Worm (Caenorhabditis elegans) whole organism, L3 larva: ENCODE results near the gene F41C3.1.

Experiments used
- R02D3.7 ChIP-seq: fragments of 150-350 bp; optimal IDR thresholded peaks from 2 replicates; lab custom pipeline; 2014; ENCODE audit warnings: missing biosample characterization, missing genetic modification characterization
- ZK546.5 ChIP-seq: sonication (generic microtip); optimal IDR thresholded peaks from 2 replicates; lab custom pipeline; 2017; ENCODE audit warnings: missing biosample characterization, missing genetic modification characterization
- aly-2 ChIP-seq: fragments of 150-350 bp; optimal IDR thresholded peaks from 2 replicates; lab custom pipeline; 2014; ENCODE audit warnings: missing biosample characterization, missing genetic modification characterization
- ama-1 ChIP-seq: fragments of 150-350 bp; optimal IDR thresholded peaks from 2 replicates; lab custom pipeline; 2018
- ceh-16 ChIP-seq: sonication (generic microtip); optimal IDR thresholded peaks from 2 replicates; lab custom pipeline; 2017; ENCODE audit warnings: missing biosample characterization, missing genetic modification characterization
- ceh-28 ChIP-seq: fragments of 150-350 bp; optimal IDR thresholded peaks from 2 replicates; lab custom pipeline; 2014; ENCODE audit warnings: missing biosample characterization, missing genetic modification reagents, missing genetic modification characterization
- daf-12 ChIP-seq: fragments of 150-350 bp; optimal IDR thresholded peaks from 2 replicates; lab custom pipeline; 2014; ENCODE audit warnings: missing biosample characterization, missing genetic modification reagents, missing genetic modification characterization
- egl-27 ChIP-seq: sonication (generic microtip); optimal IDR thresholded peaks from 4 replicates; lab custom pipeline; 2017; ENCODE audit warnings: missing biosample characterization, missing genetic modification reagents, missing genetic modification characterization
- egl-5 ChIP-seq: fragments of 150-350 bp; optimal IDR thresholded peaks from 2 replicates; lab custom pipeline; 2017; ENCODE audit warnings: missing biosample characterization, missing genetic modification reagents, missing genetic modification characterization, inconsistent platforms
- elt-1 ChIP-seq: fragments of 150-350 bp; optimal IDR thresholded peaks from 2 replicates; lab custom pipeline; 2014; ENCODE audit warnings: missing biosample characterization, missing genetic modification characterization
- elt-2 ChIP-seq: sonication (generic microtip); optimal IDR thresholded peaks from 2 replicates; lab custom pipeline; 2016; ENCODE audit warnings: missing genetic modification reagents, mild to moderate bottlenecking, missing genetic modification characterization, missing compliant biosample characterization
- elt-3 ChIP-seq, 3 experiments: fragments of 150-350 bp in 1 of 3; sonication (generic microtip) in 2 of 3; optimal IDR thresholded peaks; 2 replicates in 2 of 3; 4 replicates in 1 of 3; lab custom pipeline; 2014 to 2017; ENCODE audit warnings: missing biosample characterization in 3 of 3, missing genetic modification characterization in 3 of 3
- eor-1 ChIP-seq, 2 experiments: fragments of 150-350 bp; optimal IDR thresholded peaks; 2 replicates each; lab custom pipeline; 2014 to 2018; ENCODE audit warnings: missing biosample characterization in 2 of 2, missing genetic modification characterization in 2 of 2
- fos-1 ChIP-seq: fragments of 150-350 bp; optimal IDR thresholded peaks from 2 replicates; lab custom pipeline; 2014; ENCODE audit warnings: missing biosample characterization, missing genetic modification characterization
- hmg-11 ChIP-seq: sonication (generic microtip); optimal IDR thresholded peaks from 2 replicates; lab custom pipeline; 2016; ENCODE audit warnings: missing genetic modification characterization, missing compliant biosample characterization
- jun-1 ChIP-seq: fragments of 150-350 bp; optimal IDR thresholded peaks from 2 replicates; lab custom pipeline; 2014; ENCODE audit warnings: missing biosample characterization, missing genetic modification reagents, missing genetic modification characterization
- lsy-12 ChIP-seq: sonication (generic microtip); optimal IDR thresholded peaks from 2 replicates; lab custom pipeline; 2016; ENCODE audit warnings: mild to moderate bottlenecking, missing genetic modification characterization, missing compliant biosample characterization
- mml-1 ChIP-seq: fragments of 150-350 bp; sonication (generic microtip); optimal IDR thresholded peaks from 3 replicates; lab custom pipeline; 2014; ENCODE audit warnings: missing biosample characterization, missing genetic modification characterization
- nfya-1 ChIP-seq: sonication (generic microtip); optimal IDR thresholded peaks from 2 replicates; lab custom pipeline; 2017; ENCODE audit warnings: missing genetic modification characterization, mild to moderate bottlenecking, missing compliant biosample characterization, antibody characterized with exemption, moderate library complexity; ENCODE audit not compliant: insufficient read depth
- nhr-23 ChIP-seq: fragments of 150-350 bp; optimal IDR thresholded peaks from 2 replicates; lab custom pipeline; 2014; ENCODE audit warnings: missing biosample characterization, missing genetic modification reagents, missing genetic modification characterization
- nhr-237 ChIP-seq: fragments of 150-350 bp; optimal IDR thresholded peaks from 2 replicates; lab custom pipeline; 2014; ENCODE audit warnings: missing biosample characterization, missing genetic modification characterization
- nhr-25 ChIP-seq: sonication (generic microtip); optimal IDR thresholded peaks from 2 replicates; lab custom pipeline; 2017; ENCODE audit warnings: missing biosample characterization, missing genetic modification characterization
- nhr-43 ChIP-seq: sonication (generic microtip); optimal IDR thresholded peaks from 2 replicates; lab custom pipeline; 2016; ENCODE audit warnings: mild to moderate bottlenecking, missing genetic modification characterization, missing compliant biosample characterization; ENCODE audit not compliant: poor library complexity, severe bottlenecking
- nhr-67 ChIP-seq: fragments of 150-350 bp; optimal IDR thresholded peaks from 2 replicates; lab custom pipeline; 2014; ENCODE audit warnings: missing biosample characterization, missing genetic modification characterization
- nhr-76 ChIP-seq: fragments of 150-350 bp; sonication (generic microtip); optimal IDR thresholded peaks from 5 replicates; lab custom pipeline; 2014; ENCODE audit warnings: missing biosample characterization, missing genetic modification characterization
- nhr-77 ChIP-seq: fragments of 150-350 bp; optimal IDR thresholded peaks from 2 replicates; lab custom pipeline; 2014; ENCODE audit warnings: missing biosample characterization, missing genetic modification characterization
- pqm-1 ChIP-seq: fragments of 150-350 bp; optimal IDR thresholded peaks from 2 replicates; lab custom pipeline; 2017; ENCODE audit warnings: missing biosample characterization, missing genetic modification characterization, inconsistent platforms
- skn-1 ChIP-seq: fragments of 150-350 bp; optimal IDR thresholded peaks from 2 replicates; lab custom pipeline; 2014; ENCODE audit warnings: missing biosample characterization, missing genetic modification characterization
- snpc-4 ChIP-seq: fragments of 150-350 bp; optimal IDR thresholded peaks from 2 replicates; lab custom pipeline; 2014; ENCODE audit warnings: missing biosample characterization, missing genetic modification characterization
- tbx-2 ChIP-seq: sonication (generic microtip); optimal IDR thresholded peaks from 2 replicates; lab custom pipeline; 2016; ENCODE audit warnings: mild to moderate bottlenecking, missing genetic modification characterization, missing compliant biosample characterization
- zag-1 ChIP-seq: fragments of 150-350 bp; optimal IDR thresholded peaks from 2 replicates; lab custom pipeline; 2014; ENCODE audit warnings: missing biosample characterization, missing genetic modification characterization

Gene F41C3.1

DNA sequence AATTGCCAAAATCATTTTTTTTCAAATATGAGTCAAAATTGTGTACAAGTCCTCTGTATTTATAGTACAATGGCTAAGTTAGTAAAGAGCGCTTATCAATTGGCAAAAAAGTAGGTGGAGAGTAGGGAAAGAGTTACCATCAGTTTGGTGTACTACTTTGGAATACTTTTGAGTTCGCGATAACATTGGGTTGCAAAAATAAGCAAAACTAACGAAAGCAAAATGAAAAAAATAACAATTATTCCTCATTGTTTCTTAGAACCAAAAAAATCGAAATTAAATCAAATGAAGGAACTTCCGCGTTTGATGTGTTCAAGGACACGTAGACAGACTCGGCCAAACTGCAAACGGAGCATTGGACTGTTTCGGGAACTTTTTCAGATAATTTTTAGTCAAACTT is 4.6 kb downstream of the F41C3.1 start, which contains the start of gene C27D9.2:
C27D9.2 (minus strand) TSS at position 101 of the 400 bp plus-strand sequence.
- TF ChIP-seq ZK546.5 (tag; lab: Kevin White, UChicago) (no peak), hmg-11 (no peak), nhr-23 (tag; lab: Kevin White, UChicago) (no peak), tbx-2 (tag; lab: Kevin White, UChicago) (no peak), ceh-28 (tag; lab: Kevin White, UChicago) (no peak), elt-3 (tag; optimal IDR thresholded peaks at IDR 0.05; lab: Kevin White, UChicago) (no peak), nhr-67 (tag; lab: Kevin White, UChicago) (no peak), egl-5 (no peak), jun-1 (tag; lab: Kevin White, UChicago) (no peak), nhr-76 (tag; lab: Kevin White, UChicago) (no peak), eor-1 (tag; optimal IDR thresholded peaks at IDR 0.05; lab: Kevin White, UChicago) (no peak), pqm-1 (tag; lab: Kevin White, UChicago) (no peak), elt-1 (no peak), lsy-12 (tag; lab: Kevin White, UChicago) (no peak), mml-1 (tag; lab: Kevin White, UChicago) (no peak), R02D3.7 (tag; lab: Kevin White, UChicago) (no peak), nhr-43 (no peak), nhr-25 (no peak), nfya-1 (no peak)

DNA sequence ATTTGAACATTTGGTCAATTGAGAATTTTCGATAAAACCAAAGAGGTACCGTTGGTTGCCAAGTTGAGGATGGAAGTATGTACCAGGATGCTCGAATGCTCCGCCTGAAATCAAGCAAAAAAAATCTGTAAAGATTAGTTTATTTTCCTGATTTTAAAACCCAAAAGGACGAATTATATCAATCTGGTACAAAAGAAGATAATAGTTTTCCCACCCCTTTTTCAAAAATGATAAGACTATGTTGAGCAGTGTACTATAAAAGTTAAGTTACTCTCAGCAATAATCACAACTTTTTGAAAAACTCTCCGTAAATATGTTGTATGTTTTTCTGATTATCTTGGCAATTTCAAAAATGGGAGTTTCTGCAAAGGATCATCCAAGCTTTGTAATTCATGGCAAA is 6.4 kb downstream of the F41C3.1 start, which contains the start of gene F26G1.3:
F26G1.3 (plus strand) TSS at position 301 of the 400 bp plus-strand sequence.
- no peak for TF ChIP-seq elt-2 (tag; lab: Kevin White, UChicago)
- TF ChIP-seq ceh-16 (tag; lab: Kevin White, UChicago), result no peak
- no peak for TF ChIP-seq ceh-28 (tag; lab: Kevin White, UChicago)
- no peak for TF ChIP-seq nhr-25

DNA sequence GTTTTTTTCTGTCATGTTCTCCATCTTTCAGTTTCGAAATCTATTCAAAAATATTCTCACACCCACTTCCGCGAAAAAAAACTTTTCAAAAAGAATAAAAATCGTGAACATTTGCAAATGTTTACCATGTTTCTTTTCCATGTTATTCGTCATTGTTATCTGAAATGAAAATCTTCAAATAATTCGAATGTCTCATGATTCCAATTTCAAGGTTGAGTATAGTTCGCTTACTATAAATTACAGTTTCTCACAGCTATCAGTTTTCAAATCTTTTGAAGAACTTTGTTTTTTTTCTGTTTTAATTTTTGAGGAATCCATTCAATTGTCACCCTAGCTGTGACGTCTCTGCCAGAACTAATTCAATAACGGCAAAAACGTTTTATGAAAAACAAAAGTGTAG is 7.7 kb downstream of the F41C3.1 start:
- TF ChIP-seq nhr-25 (peak; percentile 52), ceh-28 (tag; lab: Kevin White, UChicago) (no peak), elt-1 (peak; percentile 93)
- TF ChIP-seq, all 47 proteins: peak for 2

DNA sequence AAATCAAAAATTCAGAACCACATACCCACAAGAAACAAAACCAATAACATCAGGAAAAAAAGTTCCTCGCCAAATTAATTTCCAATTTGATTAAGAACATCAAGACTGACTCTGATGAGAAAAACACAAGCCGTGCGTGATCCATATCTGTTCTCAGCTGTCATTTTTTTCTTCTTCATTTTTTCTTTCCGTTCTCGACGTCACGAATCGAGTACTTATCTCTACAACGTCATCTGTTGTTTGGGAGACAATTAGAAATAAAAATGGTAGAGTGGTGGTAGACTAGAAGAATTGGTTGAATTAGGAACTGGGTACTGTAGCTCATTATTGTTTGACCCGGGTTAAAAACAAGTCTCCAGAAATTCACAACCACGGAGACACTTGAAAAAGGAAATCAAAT is 8.9 kb downstream of the F41C3.1 start:
- no peak for TF ChIP-seq nhr-43
- peak; percentile 76 for TF ChIP-seq elt-1

DNA sequence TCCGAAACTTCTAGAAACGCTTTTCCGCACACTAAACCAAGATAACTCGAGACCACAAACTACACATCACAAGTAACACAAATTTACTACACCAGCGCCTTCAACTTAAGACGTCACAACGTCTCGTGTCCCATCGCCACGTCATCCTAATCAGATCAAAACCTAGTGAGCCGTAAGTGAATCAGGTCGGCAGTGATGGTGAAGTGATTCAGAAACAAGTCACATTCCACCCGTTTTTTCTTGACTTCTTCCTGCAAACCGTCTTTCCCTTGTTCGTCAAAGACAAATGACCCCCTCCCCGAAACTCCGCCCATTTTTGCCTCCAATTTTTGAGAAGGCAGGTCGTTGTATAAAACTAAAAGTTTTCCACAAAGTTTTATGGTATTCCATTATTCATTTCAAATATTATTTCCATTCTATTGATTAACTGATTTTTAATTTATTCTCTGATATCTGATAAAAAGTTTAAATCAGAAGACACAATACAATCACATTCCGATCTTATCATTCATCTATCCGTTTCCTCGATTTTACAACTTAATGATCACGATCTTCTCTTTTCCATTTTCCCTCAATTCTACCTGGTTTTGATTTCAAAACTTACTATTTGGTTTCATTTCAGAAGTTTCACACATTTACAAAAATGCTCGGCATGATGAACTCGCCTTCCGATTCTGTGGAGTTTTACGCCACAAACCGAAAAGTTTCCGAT is 10.6 kb downstream of the F41C3.1 start, which contains the start of gene F26G1.2:
F26G1.2 (plus strand) TSS at position 508 of the 712 bp plus-strand sequence.
- no peak for TF ChIP-seq hmg-11
- no peak for TF ChIP-seq fos-1 (tag; lab: Kevin White, UChicago)
- TF ChIP-seq egl-27 (tag; lab: Kevin White, UChicago), result no peak
- peak; percentile 13 for TF ChIP-seq nhr-25
- TF ChIP-seq snpc-4 (tag; lab: Kevin White, UChicago), result no peak
- no peak for TF ChIP-seq daf-12
- no peak for TF ChIP-seq ceh-16 (tag; lab: Kevin White, UChicago)
- peak; percentile 20 for TF ChIP-seq elt-1
- no peak for TF ChIP-seq pqm-1 (tag; lab: Kevin White, UChicago)

DNA sequence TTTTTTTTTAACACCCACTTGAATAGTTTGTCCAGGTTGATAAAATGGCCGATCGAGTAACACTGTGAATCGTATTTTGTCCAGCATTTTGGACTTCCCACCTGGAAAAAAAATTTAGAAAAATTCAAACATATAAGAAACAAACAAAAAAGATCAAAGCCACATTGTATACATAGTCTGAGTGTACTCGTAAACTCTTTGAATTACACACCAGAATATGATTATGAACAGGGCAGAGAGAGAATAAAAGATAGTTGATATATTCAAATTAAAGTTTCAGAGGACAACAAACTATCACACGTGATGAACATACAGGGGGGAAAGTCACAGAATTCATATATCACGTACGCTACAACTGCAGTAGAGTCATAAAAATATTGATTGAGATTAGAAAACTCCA is 14.2 kb downstream of the F41C3.1 start, which contains the start of gene ttm-2:
ttm-2 (minus strand) TSS at position 101 of the 400 bp plus-strand sequence.
- TF ChIP-seq skn-1 (tag; lab: Kevin White, UChicago), result no peak

DNA sequence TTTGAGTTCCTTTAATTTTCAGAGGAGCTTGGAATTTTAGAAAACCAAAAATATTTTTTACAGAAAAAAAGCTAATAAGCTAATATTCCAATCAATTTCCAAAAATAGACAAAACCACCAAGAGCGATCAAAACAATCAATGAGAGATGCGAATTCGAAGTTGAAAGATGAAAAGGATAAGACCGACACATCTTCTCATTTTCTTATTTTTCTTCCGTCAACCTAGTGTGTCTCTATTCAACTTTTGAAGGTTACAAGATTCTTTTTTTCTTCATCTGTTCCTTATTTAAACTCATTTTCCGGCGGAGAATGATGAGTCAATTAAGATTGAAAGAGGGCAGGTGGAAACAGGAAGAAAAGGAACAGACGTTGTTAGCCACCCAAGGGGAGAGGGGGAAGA is 15.5 kb downstream of the F41C3.1 start:
- TF ChIP-seq ZK546.5 (tag; lab: Kevin White, UChicago), result no peak
- peak; percentile 27 for TF ChIP-seq ceh-28 (tag; lab: Kevin White, UChicago)
- no peak for TF ChIP-seq nhr-76 (tag; lab: Kevin White, UChicago)
- TF ChIP-seq zag-1 (tag; lab: Kevin White, UChicago), result no peak
- TF ChIP-seq nhr-23 (tag; lab: Kevin White, UChicago), result peak; percentile 35
- no peak for TF ChIP-seq ama-1 (lab: Kevin White, UChicago)
- no peak for TF ChIP-seq daf-12
- TF ChIP-seq aly-2 (tag; lab: Kevin White, UChicago), result no peak
- no peak for TF ChIP-seq ceh-16 (tag; lab: Kevin White, UChicago)
- no peak for TF ChIP-seq nhr-237
- no peak for TF ChIP-seq nhr-77 (tag; lab: Kevin White, UChicago)
- TF ChIP-seq nfya-1, result no peak
- peak; percentile 60 for TF ChIP-seq nhr-25
- TF ChIP-seq, all 47 proteins: peak for 3
